Fruit fly (Drosophila melanogaster) whole organism, wandering third instar larva: Measurements from ENCODE around the gene mAcon1.

Experiments used
- Abd-B ChIP-seq: fragments of >200 bp; optimal IDR thresholded peaks from 2 replicates; lab custom pipeline; 2017; ENCODE audit warnings: missing biosample characterization, missing genetic modification characterization
- CG32264 ChIP-seq: fragments of 200-800 bp; sonication (Bioruptor generic); optimal IDR thresholded peaks from 2 replicates; lab custom pipeline; 2016; ENCODE audit warnings: missing biosample characterization, missing genetic modification characterization
- CG9705 ChIP-seq: fragments of 200-800 bp; sonication (Bioruptor generic); optimal IDR thresholded peaks from 2 replicates; lab custom pipeline; 2018; ENCODE audit warnings: missing biosample characterization, mild to moderate bottlenecking, missing genetic modification characterization
- CrebA ChIP-seq: fragments of 200-800 bp; sonication (Bioruptor generic); optimal IDR thresholded peaks from 2 replicates; lab custom pipeline; 2016; ENCODE audit warnings: missing biosample characterization, mild to moderate bottlenecking, missing genetic modification characterization, borderline replicate concordance
- Dfd ChIP-seq: fragments of >200 bp; optimal IDR thresholded peaks from 2 replicates; lab custom pipeline; 2017; ENCODE audit warnings: missing biosample characterization, missing genetic modification characterization
- Dif ChIP-seq: fragments of 200-275, 200-300 bp; sonication (Bioruptor generic); optimal IDR thresholded peaks from 2 replicates; lab custom pipeline; 2018; ENCODE audit warnings: missing biosample characterization, missing genetic modification characterization; ENCODE audit not compliant: partially characterized antibody
- GATAd ChIP-seq: sonication (Bioruptor generic); optimal IDR thresholded peaks from 2 replicates; lab custom pipeline; 2016; ENCODE audit warnings: missing biosample characterization, missing genetic modification characterization
- HLH106 ChIP-seq: fragments of 200-800 bp; optimal IDR thresholded peaks from 3 replicates; lab custom pipeline; 2019; ENCODE audit warnings: missing biosample characterization, mild to moderate bottlenecking, missing genetic modification characterization, moderate library complexity
- Hnf4 ChIP-seq: fragments of 200-800 bp; sonication (Bioruptor generic); optimal IDR thresholded peaks from 2 replicates; lab custom pipeline; 2016; ENCODE audit warnings: missing biosample characterization, mild to moderate bottlenecking, missing genetic modification characterization
- Hr78 ChIP-seq: fragments of >200 bp; optimal IDR thresholded peaks from 2 replicates; lab custom pipeline; 2017; ENCODE audit warnings: missing biosample characterization, missing genetic modification characterization
- Hr83 ChIP-seq: fragments of 200-300 bp; sonication (Bioruptor generic); optimal IDR thresholded peaks from 2 replicates; lab custom pipeline; 2016; ENCODE audit warnings: missing biosample characterization, mild to moderate bottlenecking, missing genetic modification characterization, moderate library complexity; ENCODE audit not compliant: poor library complexity, severe bottlenecking
- Jra ChIP-seq: sonication (Bioruptor generic); optimal IDR thresholded peaks from 2 replicates; lab custom pipeline; 2016; ENCODE audit warnings: missing biosample characterization, missing genetic modification characterization
- Mio ChIP-seq: sonication (Bioruptor generic); optimal IDR thresholded peaks from 2 replicates; lab custom pipeline; 2016; ENCODE audit warnings: missing biosample characterization, missing genetic modification characterization
- Myc ChIP-seq: fragments of >200 bp; optimal IDR thresholded peaks from 2 replicates; lab custom pipeline; 2017
- OdsH ChIP-seq: fragments of 200-800 bp; sonication (Bioruptor generic); optimal IDR thresholded peaks from 2 replicates; lab custom pipeline; 2016; ENCODE audit warnings: missing biosample characterization, mild to moderate bottlenecking, missing genetic modification characterization
- Rel ChIP-seq, 2 experiments: fragments of 200-800 bp; sonication (Bioruptor generic) in 1 of 2; optimal IDR thresholded peaks; 2 replicates in 1 of 2; 3 replicates in 1 of 2; lab custom pipeline; 2016 to 2019; ENCODE audit warnings: mild to moderate bottlenecking in 2 of 2, missing biosample characterization in 2 of 2, missing genetic modification characterization in 2 of 2, moderate library complexity in 1 of 2
- Vsx2 ChIP-seq: fragments of 200-300, 225-300 bp; sonication (Bioruptor generic); optimal IDR thresholded peaks from 2 replicates; lab custom pipeline; 2018; ENCODE audit warnings: missing biosample characterization, missing genetic modification characterization; ENCODE audit not compliant: partially characterized antibody
- br ChIP-seq: fragments of 200-800 bp; sonication (Bioruptor generic); optimal IDR thresholded peaks from 2 replicates; lab custom pipeline; 2016; ENCODE audit warnings: missing biosample characterization, missing genetic modification characterization
- brk ChIP-seq: fragments of 200-800 bp; sonication (Bioruptor generic); optimal IDR thresholded peaks from 2 replicates; lab custom pipeline; 2016; ENCODE audit warnings: missing biosample characterization, mild to moderate bottlenecking, missing genetic modification characterization
- dl ChIP-seq, 2 experiments: fragments of 175-275, 200-275 bp in 1 of 2; fragments of 200-275 bp in 1 of 2; sonication (Bioruptor generic); optimal IDR thresholded peaks; lab custom pipeline; 2018; ENCODE audit warnings: mild to moderate bottlenecking in 2 of 2, missing biosample characterization in 2 of 2, missing genetic modification characterization in 2 of 2, moderate library complexity in 2 of 2; ENCODE audit not compliant: partially characterized antibody in 2 of 2, insufficient read depth in 1 of 2
- dsf ChIP-seq: sonication (Bioruptor generic); optimal IDR thresholded peaks from 2 replicates; lab custom pipeline; 2016; ENCODE audit warnings: missing biosample characterization, missing genetic modification characterization, borderline replicate concordance
- ey ChIP-seq: fragments of 200-800 bp; sonication (Bioruptor generic); optimal IDR thresholded peaks from 2 replicates; lab custom pipeline; 2016; ENCODE audit warnings: missing biosample characterization, missing genetic modification characterization
- foxo ChIP-seq, 2 experiments: fragments of 200-800 bp; sonication (Bioruptor generic); optimal IDR thresholded peaks; 2 replicates in 1 of 2; 3 replicates in 1 of 2; lab custom pipeline; 2016 to 2017; ENCODE audit warnings: missing biosample characterization in 2 of 2, missing genetic modification characterization in 2 of 2
- fru ChIP-seq: fragments of 200-800 bp; sonication (Bioruptor generic); optimal IDR thresholded peaks from 3 replicates; lab custom pipeline; 2016; ENCODE audit warnings: missing biosample characterization, mild to moderate bottlenecking, missing genetic modification characterization
- h ChIP-seq: fragments of 200-800 bp; sonication (Bioruptor generic); optimal IDR thresholded peaks from 3 replicates; lab custom pipeline; 2016; ENCODE audit warnings: missing biosample characterization, mild to moderate bottlenecking, missing genetic modification characterization
- jim ChIP-seq: fragments of 175-275, 200-325 bp; sonication (Bioruptor generic); optimal IDR thresholded peaks from 2 replicates; lab custom pipeline; 2016; ENCODE audit warnings: missing biosample characterization, mild to moderate bottlenecking, missing genetic modification characterization
- pan ChIP-seq: fragments of >200 bp; optimal IDR thresholded peaks from 2 replicates; lab custom pipeline; 2017
- psq ChIP-seq: fragments of 200-800 bp; sonication (Bioruptor generic); optimal IDR thresholded peaks from 3 replicates; lab custom pipeline; 2017; ENCODE audit warnings: missing biosample characterization, mild to moderate bottlenecking, missing genetic modification characterization, moderate library complexity
- rgr ChIP-seq: fragments of 200-800 bp; sonication (Bioruptor generic); optimal IDR thresholded peaks from 3 replicates; lab custom pipeline; 2016; ENCODE audit warnings: missing biosample characterization, mild to moderate bottlenecking, missing genetic modification characterization
- sage ChIP-seq: fragments of 200-800 bp; sonication (Bioruptor generic); optimal IDR thresholded peaks from 2 replicates; lab custom pipeline; 2016; ENCODE audit warnings: missing biosample characterization, mild to moderate bottlenecking, missing genetic modification characterization
- sv ChIP-seq: fragments of 200-800 bp; sonication (Bioruptor generic); optimal IDR thresholded peaks from 3 replicates; lab custom pipeline; 2016; ENCODE audit warnings: missing biosample characterization, missing genetic modification characterization
- tai ChIP-seq: sonication (Bioruptor generic); optimal IDR thresholded peaks from 2 replicates; lab custom pipeline; 2016; ENCODE audit warnings: missing biosample characterization, missing genetic modification characterization
- woc ChIP-seq: sonication (Bioruptor generic); optimal IDR thresholded peaks from 2 replicates; lab custom pipeline; 2016; ENCODE audit warnings: missing biosample characterization, mild to moderate bottlenecking, missing genetic modification characterization

Gene mAcon1

dm6 chr2L:21166422-21166821 is 1.9 kb upstream of the mAcon1 start:
- peak; percentile 1 for TF ChIP-seq rgr (GFP tag; lab: Kevin White, UChicago)
- TF ChIP-seq dl (GFP tag; optimal IDR thresholded peaks at IDR 0.05; lab: Kevin White, UChicago; ENCODE audit: insufficient read depth in 1 of 2, partially characterized antibody in 2 of 2) = no peak
- TF ChIP-seq br = no peak
- no peak for TF ChIP-seq Dif (GFP tag; lab: Kevin White, UChicago)
- no peak for TF ChIP-seq dsf (GFP tag; lab: Kevin White, UChicago)
- peak; percentile 36 for TF ChIP-seq h (GFP tag; lab: Kevin White, UChicago)
- TF ChIP-seq Mio (GFP tag; lab: Kevin White, UChicago) = no peak
- no peak for TF ChIP-seq Hr78 (GFP tag; lab: Kevin White, UChicago)
- no peak for TF ChIP-seq Abd-B (GFP tag; lab: Kevin White, UChicago)
- TF ChIP-seq tai = no peak
- TF ChIP-seq CG32264 (GFP tag; lab: Kevin White, UChicago) = no peak
- TF ChIP-seq HLH106 (tag; lab: Kevin White, UChicago) = peak; percentile 11
- TF ChIP-seq Hnf4 (GFP tag; lab: Kevin White, UChicago) = peak; percentile 12
- no peak for TF ChIP-seq OdsH (GFP tag; lab: Kevin White, UChicago)
- no peak for TF ChIP-seq CG9705
- no peak for TF ChIP-seq sv
- TF ChIP-seq Rel (GFP tag; optimal IDR thresholded peaks at IDR 0.05; lab: Kevin White, UChicago) = no peak
- TF ChIP-seq Rel (tag; optimal IDR thresholded peaks at IDR 0.05; lab: Kevin White, UChicago) = peak; percentile 39
- no peak for TF ChIP-seq GATAd
- TF ChIP-seq Myc = peak; percentile 6
- no peak for TF ChIP-seq sage (GFP tag; lab: Kevin White, UChicago)
- no peak for TF ChIP-seq Vsx2 (GFP tag; lab: Kevin White, UChicago)
- TF ChIP-seq woc (GFP tag; lab: Kevin White, UChicago) = peak; percentile 4
- no peak for TF ChIP-seq Dfd
- no peak for TF ChIP-seq Hr83
- TF ChIP-seq jim (GFP tag; lab: Kevin White, UChicago) = no peak

dm6 chr2L:21169160-21169624 is 822 bp downstream of the mAcon1 start:
- TF ChIP-seq tai = no peak
- TF ChIP-seq brk (GFP tag; lab: Kevin White, UChicago) = no peak
- no peak for TF ChIP-seq Rel (GFP tag; optimal IDR thresholded peaks at IDR 0.05; lab: Kevin White, UChicago)
- peak; percentile 76 for TF ChIP-seq Rel (tag; optimal IDR thresholded peaks at IDR 0.05; lab: Kevin White, UChicago)

dm6 chr2L:21169863-21170262 is 1.5 kb downstream of the mAcon1 start:
- no peak for TF ChIP-seq ey (GFP tag; lab: Kevin White, UChicago)

dm6 chr2L:21172922-21173321 is 4.6 kb downstream of the mAcon1 start, which contains the start of gene CG31627:
TSS of gene CG31627 (plus strand) at chr2L:21173222.
- TF ChIP-seq OdsH (GFP tag; lab: Kevin White, UChicago) (no peak), Hnf4 (GFP tag; lab: Kevin White, UChicago) (no peak), Vsx2 (GFP tag; lab: Kevin White, UChicago) (no peak), HLH106 (tag; lab: Kevin White, UChicago) (no peak), Jra (no peak), Abd-B (GFP tag; lab: Kevin White, UChicago) (no peak)
- TF ChIP-seq, all 38 proteins: peak for 0

dm6 chr2L:21178436-21179216 is 10.3 kb downstream of the mAcon1 start:
- TF ChIP-seq Dif (GFP tag; lab: Kevin White, UChicago) (no peak), CrebA (GFP tag; lab: Kevin White, UChicago) (no peak), foxo (GFP tag; optimal IDR thresholded peaks at IDR 0.05; lab: Kevin White, UChicago) (no peak), psq (GFP tag; lab: Kevin White, UChicago) (peak; percentile 51), CG32264 (GFP tag; lab: Kevin White, UChicago) (no peak), pan (no peak), Dfd (no peak), fru (no peak), GATAd (no peak), Vsx2 (GFP tag; lab: Kevin White, UChicago) (peak; percentile 65)
